Fruit fly (Drosophila melanogaster): Measurements from ENCODE around the gene VhaAC39-2.

VhaAC39-2 gene

dm6 chr3R:23134690-23135089 is 24.4 kb downstream of the VhaAC39-2 start (continued):
- no peak for TF ChIP-seq pan (optimal IDR thresholded peaks at IDR 0.05)
- TF ChIP-seq pan (GFP tag; optimal IDR thresholded peaks at IDR 0.05 in 1 of 2, IDR thresholded peaks at IDR 0.05 in 1 of 2): peak in 1 of 2 experiments; percentile 9
- peak; percentile 34 for TF ChIP-seq CG5180 (GFP tag; optimal IDR thresholded peaks at IDR 0.05)
- TF ChIP-seq klu (GFP tag; IDR thresholded peaks at IDR 0.05): no peak
- no peak for TF ChIP-seq CG1647 (GFP tag; optimal IDR thresholded peaks at IDR 0.05)
- TF ChIP-seq Asciz (GFP tag; optimal IDR thresholded peaks at IDR 0.05): peak; percentile 10
- TF ChIP-seq pros (GFP tag; optimal IDR thresholded peaks at IDR 0.05): peak; percentile 1
- no peak for TF ChIP-seq tio (GFP tag; optimal IDR thresholded peaks at IDR 0.05)
- no peak for TF ChIP-seq CG12299 (tag; optimal IDR thresholded peaks at IDR 0.05)
- no peak for TF ChIP-seq CG7928 (GFP tag; optimal IDR thresholded peaks at IDR 0.05)
- peak; percentile 20 for TF ChIP-seq CG10543 (GFP tag; optimal IDR thresholded peaks at IDR 0.05)
- TF ChIP-seq CG12391 (tag; optimal IDR thresholded peaks at IDR 0.05): no peak
- no peak for TF ChIP-seq crc (GFP tag; optimal IDR thresholded peaks at IDR 0.05)
- no peak for TF ChIP-seq CG13894 (tag; optimal IDR thresholded peaks at IDR 0.05)
- TF ChIP-seq CG5953 (GFP tag; IDR thresholded peaks at IDR 0.05): 0 out of 2 replicates have a peak, but pooled peaks have one; percentile 7
- no peak for TF ChIP-seq CG17612 (GFP tag; IDR thresholded peaks at IDR 0.05)
- TF ChIP-seq kah (GFP tag; optimal IDR thresholded peaks at IDR 0.05): no peak
- TF ChIP-seq CG6813 (GFP tag; optimal IDR thresholded peaks at IDR 0.05): peak; percentile 52
- no peak for TF ChIP-seq CG10565 (GFP tag; optimal IDR thresholded peaks at IDR 0.05)
- peak; percentile 0 for TF ChIP-seq CG3407 (GFP tag; optimal IDR thresholded peaks at IDR 0.05)
- no peak for TF ChIP-seq tap (tag; optimal IDR thresholded peaks at IDR 0.05)
- TF ChIP-seq CG9437 (GFP tag; optimal IDR thresholded peaks at IDR 0.05): no peak
- no peak for TF ChIP-seq grau (tag; optimal IDR thresholded peaks at IDR 0.05)
- TF ChIP-seq org-1 (GFP tag; optimal IDR thresholded peaks at IDR 0.05): no peak
- no peak for TF ChIP-seq CG32772 (GFP tag; IDR thresholded peaks at IDR 0.05)
- no peak for TF ChIP-seq fd3F (GFP tag; optimal IDR thresholded peaks at IDR 0.05)
- TF ChIP-seq caup (GFP tag; optimal IDR thresholded peaks at IDR 0.05; ENCODE audit: severe bottlenecking): no peak
- no peak for TF ChIP-seq CG11093 (GFP tag; IDR thresholded peaks at IDR 0.05)
- peak; percentile 4 for TF ChIP-seq bab2 (GFP tag; optimal IDR thresholded peaks at IDR 0.05)
- peak; percentile 42 for TF ChIP-seq fd64A (GFP tag; optimal IDR thresholded peaks at IDR 0.05)
- TF ChIP-seq kni (GFP tag; optimal IDR thresholded peaks at IDR 0.05): peak; percentile 83
- peak; percentile 32; the same call in 1 of the 2 replicates for TF ChIP-seq CG32767 (GFP tag; IDR thresholded peaks at IDR 0.05)
- peak; percentile 65 for TF ChIP-seq sens (GFP tag)
- TF ChIP-seq twi (tag; optimal IDR thresholded peaks at IDR 0.05): no peak
- peak; percentile 58 for TF ChIP-seq zen (tag; optimal IDR thresholded peaks at IDR 0.05)
- no peak for TF ChIP-seq ash1 (GFP tag; optimal IDR thresholded peaks at IDR 0.05)
- TF ChIP-seq CG34376 (GFP tag; optimal IDR thresholded peaks at IDR 0.05): no peak
- TF ChIP-seq CG3281 (GFP tag; optimal IDR thresholded peaks at IDR 0.05): no peak
- TF ChIP-seq CG15011 (GFP tag; optimal IDR thresholded peaks at IDR 0.05): no peak
- TF ChIP-seq B-H1 (GFP tag; IDR thresholded peaks at IDR 0.05): no peak
- no peak for TF ChIP-seq CG7745 (tag; optimal IDR thresholded peaks at IDR 0.05)
- TF ChIP-seq CG1603 (tag; optimal IDR thresholded peaks at IDR 0.05): peak; percentile 31
- peak; percentile 3 for TF ChIP-seq dmrt99B (tag; optimal IDR thresholded peaks at IDR 0.05)
- TF ChIP-seq btn (GFP tag; optimal IDR thresholded peaks at IDR 0.05): peak; percentile 12
- no peak for TF ChIP-seq CG9817 (tag; optimal IDR thresholded peaks at IDR 0.05)
- TF ChIP-seq amos (GFP tag; IDR thresholded peaks at IDR 0.05; ENCODE audit: partially characterized antibody): no peak
- TF ChIP-seq CG2116 (GFP tag; optimal IDR thresholded peaks at IDR 0.05): no peak
- TF ChIP-seq onecut (GFP tag; IDR thresholded peaks at IDR 0.05): 0 out of 2 replicates have a peak, but pooled peaks have one; percentile 8
- TF ChIP-seq E2f2 (GFP tag; IDR thresholded peaks at IDR 0.05): no peak
- peak; percentile 42; the same call in 1 of the 2 replicates for TF ChIP-seq Xrp1 (GFP tag; IDR thresholded peaks at IDR 0.05)
- no peak for TF ChIP-seq slp2 (GFP tag; optimal IDR thresholded peaks at IDR 0.05)

Measured in whole organism, embryonic.